Fruit fly (Drosophila melanogaster): ENCODE measurements around the gene CG5958.

CG5958 gene

dm6 chr2L:7442929-7443328 is 9.6 kb upstream of the CG5958 start (continued):
- TF ChIP-seq hth (optimal IDR thresholded peaks at IDR 0.05) (no peak), CG11723 (GFP tag; optimal IDR thresholded peaks at IDR 0.05) (no peak), CG18262 (tag; optimal IDR thresholded peaks at IDR 0.05) (no peak), exex (tag; optimal IDR thresholded peaks at IDR 0.05) (no peak), Meics (GFP tag; optimal IDR thresholded peaks at IDR 0.05) (peak; percentile 51), CG16813 (GFP tag; IDR thresholded peaks at IDR 0.05; ENCODE audit: partially characterized antibody) (no peak), al (GFP tag; IDR thresholded peaks at IDR 0.05) (peak; percentile 69), CG11695 (GFP tag; IDR thresholded peaks at IDR 0.05) (peak; percentile 49; the same call in 1 of the 3 replicates), CG10979 (tag; optimal IDR thresholded peaks at IDR 0.05) (no peak), CG9876 (GFP tag; optimal IDR thresholded peaks at IDR 0.05) (no peak), CG8359 (GFP tag; optimal IDR thresholded peaks at IDR 0.05; ENCODE audit: borderline replicate concordance) (no peak), Hr39 (optimal IDR thresholded peaks at IDR 0.05) (no peak), crol (GFP tag; IDR thresholded peaks at IDR 0.05) (no peak), CrebB (tag; optimal IDR thresholded peaks at IDR 0.05) (no peak), Abd-B (GFP tag; optimal IDR thresholded peaks at IDR 0.05) (no peak), Sry-β (GFP tag; optimal IDR thresholded peaks at IDR 0.05) (no peak), CG9215 (GFP tag; IDR thresholded peaks at IDR 0.05) (peak; percentile 49; the same call in 1 of the 2 replicates), CG10565 (GFP tag; optimal IDR thresholded peaks at IDR 0.05) (no peak), CG42726 (GFP tag; IDR thresholded peaks at IDR 0.05; ENCODE audit: partially characterized antibody) (no peak), Sin3A (optimal IDR thresholded peaks at IDR 0.05) (no peak), kay (GFP tag; optimal IDR thresholded peaks at IDR 0.05) (no peak), CG10147 (GFP tag; optimal IDR thresholded peaks at IDR 0.05) (peak; percentile 57), Fer1 (GFP tag; optimal IDR thresholded peaks at IDR 0.05) (peak; percentile 7), CG2199 (GFP tag; IDR thresholded peaks at IDR 0.05) (no peak), Dek (tag; optimal IDR thresholded peaks at IDR 0.05) (peak; percentile 42), CG4854 (GFP tag; optimal IDR thresholded peaks at IDR 0.05) (no peak), nmo (GFP tag; optimal IDR thresholded peaks at IDR 0.05) (peak; percentile 5), CG7928 (GFP tag; optimal IDR thresholded peaks at IDR 0.05) (no peak), CG15479 (GFP tag; optimal IDR thresholded peaks at IDR 0.05) (no peak), pum (GFP tag; optimal IDR thresholded peaks at IDR 0.05) (no peak), CG7745 (tag; optimal IDR thresholded peaks at IDR 0.05) (no peak), CG16779 (GFP tag; IDR thresholded peaks at IDR 0.05) (0 out of 2 replicates have a peak, but pooled peaks have one; percentile 7), Fer2 (tag; optimal IDR thresholded peaks at IDR 0.05) (no peak), abd-A (tag; optimal IDR thresholded peaks at IDR 0.05) (no peak), sr (GFP tag; IDR thresholded peaks at IDR 0.05) (no peak), CG11504 (tag; optimal IDR thresholded peaks at IDR 0.05) (peak; percentile 49), CG4707 (GFP tag; optimal IDR thresholded peaks at IDR 0.05) (no peak), caup (GFP tag; optimal IDR thresholded peaks at IDR 0.05; ENCODE audit: severe bottlenecking) (peak; percentile 49), aop (GFP tag; IDR thresholded peaks at IDR 0.05) (no peak), pho (GFP tag; optimal IDR thresholded peaks at IDR 0.05) (no peak), tin (GFP tag; optimal IDR thresholded peaks at IDR 0.05) (peak; percentile 15), Asciz (GFP tag; optimal IDR thresholded peaks at IDR 0.05) (no peak), CG13123 (GFP tag; optimal IDR thresholded peaks at IDR 0.05) (no peak), row (GFP tag; IDR thresholded peaks at IDR 0.05) (no peak; the same call in 1 of the 3 replicates), ap (GFP tag; IDR thresholded peaks at IDR 0.05) (no peak), org-1 (GFP tag; optimal IDR thresholded peaks at IDR 0.05) (no peak), CG1832 (GFP tag; optimal IDR thresholded peaks at IDR 0.05) (no peak), slou (GFP tag; optimal IDR thresholded peaks at IDR 0.05) (no peak), seq (GFP tag; IDR thresholded peaks at IDR 0.05) (no peak), BEAF-32 (GFP tag; optimal IDR thresholded peaks at IDR 0.05) (no peak), btn (GFP tag; optimal IDR thresholded peaks at IDR 0.05) (no peak), Sox102F (GFP tag; optimal IDR thresholded peaks at IDR 0.05) (peak; percentile 15)
